Worm (Caenorhabditis elegans): Measurements from ENCODE around the gene pxn-2.

- TF ChIP-seq dao-5 (tag; optimal IDR thresholded peaks at IDR 0.05) (no peak), him-1 (tag; optimal IDR thresholded peaks at IDR 0.05) (no peak)
These were observed 47.0 kb downstream of the pxn-2 start for ce11 chrX:10932087-10932486.

Measured in whole organism, L4/young adult.